Fruit fly (Drosophila melanogaster) whole organism, prepupa: Measurements from ENCODE around the gene Mnat9.

ENCODE experiments used
- CG11902 ChIP-seq: fragments of 200-800 bp; sonication (Bioruptor generic); optimal IDR thresholded peaks from 3 replicates; lab custom pipeline; 2016; ENCODE audit warnings: missing biosample characterization, missing genetic modification characterization
- CG6276 ChIP-seq: fragments of 200-800 bp; sonication (Bioruptor generic); optimal IDR thresholded peaks from 2 replicates; lab custom pipeline; 2017; ENCODE audit warnings: missing biosample characterization, mild to moderate bottlenecking, missing genetic modification characterization
- CG6854 ChIP-seq: fragments of 200-800 bp; sonication (Bioruptor generic); optimal IDR thresholded peaks from 2 replicates; lab custom pipeline; 2017; ENCODE audit warnings: missing biosample characterization, mild to moderate bottlenecking, missing genetic modification characterization
- Gug ChIP-seq: fragments of 200-800 bp; sonication (Bioruptor generic); IDR thresholded peaks from 2 replicates; pipeline ENCODE4 v1.3.6; 2022; ENCODE audit warnings: missing biosample characterization, missing genetic modification characterization
- Smox ChIP-seq: fragments of 200-800 bp; sonication (Bioruptor generic); optimal IDR thresholded peaks from 3 replicates; lab custom pipeline; 2016; ENCODE audit warnings: missing biosample characterization, missing genetic modification characterization
- Sox102F ChIP-seq: fragments of 200-800 bp; sonication (Bioruptor generic); optimal IDR thresholded peaks from 2 replicates; lab custom pipeline; 2016; ENCODE audit warnings: missing biosample characterization, mild to moderate bottlenecking, missing genetic modification characterization
- dsx ChIP-seq: fragments of 200-800 bp; optimal IDR thresholded peaks from 3 replicates; lab custom pipeline; 2019; ENCODE audit warnings: missing biosample characterization, mild to moderate bottlenecking, missing genetic modification characterization, moderate library complexity; ENCODE audit not compliant: poor library complexity, severe bottlenecking
- eg ChIP-seq: fragments of 200-800 bp; sonication (Bioruptor generic); IDR thresholded peaks from 3 replicates; pipeline ENCODE4 v1.3.6; 2022; ENCODE audit warnings: missing biosample characterization, missing genetic modification characterization
- esn ChIP-seq: fragments of 200-800 bp; sonication (Bioruptor generic); optimal IDR thresholded peaks from 2 replicates; lab custom pipeline; 2016; ENCODE audit warnings: missing biosample characterization, mild to moderate bottlenecking, missing genetic modification characterization, moderate library complexity
- fd85E ChIP-seq: fragments of 200-800 bp; sonication (Bioruptor generic); optimal IDR thresholded peaks from 3 replicates; lab custom pipeline; 2016; ENCODE audit warnings: missing biosample characterization, missing genetic modification characterization

DNA sequence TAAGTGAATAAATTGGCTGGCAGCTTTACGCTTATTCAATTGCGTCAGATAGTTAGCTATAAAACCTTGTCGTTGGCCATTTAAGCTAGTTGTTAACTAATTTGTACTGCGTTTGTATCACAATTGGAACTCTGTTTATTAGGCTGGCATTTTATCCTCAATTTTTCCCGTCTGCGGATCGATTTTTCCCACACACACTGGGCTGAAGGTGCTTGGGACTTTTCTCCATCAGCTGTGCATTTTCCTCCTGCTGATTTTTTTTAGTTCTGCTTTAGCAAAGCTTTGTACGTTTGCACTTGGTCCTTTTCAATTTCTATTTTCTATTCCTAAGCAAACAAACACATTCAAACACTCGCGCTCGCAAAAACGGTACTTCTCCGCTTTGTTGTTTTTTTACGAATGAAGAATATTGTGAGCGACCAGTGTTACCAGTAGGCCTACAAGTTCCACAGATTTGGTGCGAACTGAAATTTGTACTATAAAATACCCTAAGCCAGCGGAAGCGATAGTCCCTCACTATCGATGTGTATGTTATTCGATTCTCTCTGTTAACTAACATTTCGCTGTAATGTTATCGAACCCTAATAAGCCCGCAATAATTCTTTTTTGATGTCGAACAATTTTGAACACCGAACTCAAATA lies 6.4 kb downstream of the Mnat9 start:
- TF ChIP-seq Smox (GFP tag; lab: Kevin White, UChicago) (no peak), dsx (GFP tag; lab: Kevin White, UChicago) (peak; percentile 13), fd85E (no peak), CG11902 (GFP tag; lab: Kevin White, UChicago) (no peak), CG6276 (GFP tag; lab: Kevin White, UChicago) (no peak), eg (GFP tag; lab: Robert Waterston, UW) (no peak), Gug (GFP tag; lab: Robert Waterston, UW) (no peak), esn (GFP tag; lab: Kevin White, UChicago) (peak; percentile 14), Sox102F (peak; percentile 43), CG6854 (GFP tag; lab: Kevin White, UChicago) (peak; percentile 63)
